Worm (Caenorhabditis elegans): Measurements from ENCODE around the gene let-858.

ce11 chrII:11052526-11052925 lies 30.4 kb downstream of the let-858 start:
- TF ChIP-seq flt-1 (GFP tag; IDR thresholded peaks at IDR 0.05), result no peak
- TF ChIP-seq ztf-29 (GFP tag; IDR thresholded peaks at IDR 0.05), result no peak
- no peak for TF ChIP-seq med-1 (GFP tag; optimal IDR thresholded peaks at IDR 0.05; ENCODE audit: insufficient read depth)
- TF ChIP-seq ztf-23 (GFP tag; IDR thresholded peaks at IDR 0.05), result no peak
- no peak for TF ChIP-seq tab-1 (GFP tag; IDR thresholded peaks at IDR 0.05)
- no peak for TF ChIP-seq klf-2 (GFP tag; conservative IDR thresholded peaks at IDR 0.05)
- TF ChIP-seq ref-1 (GFP tag; conservative IDR thresholded peaks at IDR 0.05), result no peak
